Worm (Caenorhabditis elegans) whole organism, L2 larva: ENCODE data around the gene mom-2.
A peak's percentile ranks its signal among the peaks of the same experiment; 100 is the strongest.

Experiments
- C34F6.9 ChIP-seq: fragments of 150-350 bp; optimal IDR thresholded peaks from 2 replicates; lab custom pipeline; 2014; ENCODE audit warnings: missing biosample characterization, missing genetic modification characterization
- F13H6.1 ChIP-seq: sonication (generic microtip); optimal IDR thresholded peaks from 2 replicates; lab custom pipeline; 2016; ENCODE audit warnings: missing genetic modification characterization, missing compliant biosample characterization
- R02D3.7 ChIP-seq: fragments of 150-350 bp; optimal IDR thresholded peaks from 2 replicates; lab custom pipeline; 2014; ENCODE audit warnings: missing biosample characterization, missing genetic modification characterization
- Y55F3AM.14 ChIP-seq: fragments of 200-800 bp; sonication (Bioruptor generic); optimal IDR thresholded peaks from 2 replicates; lab custom pipeline; 2018; ENCODE audit warnings: mild to moderate bottlenecking, missing genetic modification characterization, missing compliant biosample characterization
- alr-1 ChIP-seq: fragments of 150-350 bp; optimal IDR thresholded peaks from 2 replicates; lab custom pipeline; 2014; ENCODE audit warnings: missing biosample characterization, missing genetic modification characterization
- aly-2 ChIP-seq: fragments of 150-350 bp; optimal IDR thresholded peaks from 2 replicates; lab custom pipeline; 2014; ENCODE audit warnings: missing biosample characterization, missing genetic modification characterization
- blmp-1 ChIP-seq: sonication (generic microtip); optimal IDR thresholded peaks from 2 replicates; lab custom pipeline; 2017; ENCODE audit warnings: missing genetic modification characterization, mild to moderate bottlenecking, missing compliant biosample characterization, antibody characterized with exemption, moderate library complexity; ENCODE audit not compliant: insufficient read depth
- crh-2 ChIP-seq: sonication (generic microtip); optimal IDR thresholded peaks from 2 replicates; lab custom pipeline; 2017; ENCODE audit warnings: missing biosample characterization, missing genetic modification characterization
- dmd-4 ChIP-seq: sonication (generic microtip); optimal IDR thresholded peaks from 2 replicates; lab custom pipeline; 2017; ENCODE audit warnings: missing biosample characterization, missing genetic modification characterization
- elt-1 ChIP-seq: fragments of 150-350 bp; optimal IDR thresholded peaks from 2 replicates; lab custom pipeline; 2014; ENCODE audit warnings: missing biosample characterization, missing genetic modification characterization
- elt-3 ChIP-seq: sonication (generic microtip); optimal IDR thresholded peaks from 2 replicates; lab custom pipeline; 2017; ENCODE audit warnings: missing biosample characterization, missing genetic modification characterization
- fos-1 ChIP-seq: fragments of 150-350 bp; optimal IDR thresholded peaks from 2 replicates; lab custom pipeline; 2014; ENCODE audit warnings: missing biosample characterization, missing genetic modification characterization
- lin-13 ChIP-seq: fragments of 150-350 bp; optimal IDR thresholded peaks from 2 replicates; lab custom pipeline; 2014; ENCODE audit warnings: missing biosample characterization, missing genetic modification reagents, missing genetic modification characterization
- lin-39 ChIP-seq: fragments of 150-350 bp; optimal IDR thresholded peaks from 2 replicates; lab custom pipeline; 2014; ENCODE audit warnings: missing biosample characterization, missing genetic modification reagents, missing genetic modification characterization
- lsy-2 ChIP-seq, 2 experiments: fragments of 150-350 bp in 1 of 2; sonication (generic microtip) in 1 of 2; optimal IDR thresholded peaks; 2 replicates each; lab custom pipeline; 2014 to 2017; ENCODE audit warnings: missing biosample characterization in 2 of 2, missing genetic modification characterization in 2 of 2
- mab-5 ChIP-seq: fragments of 150-350 bp; optimal IDR thresholded peaks from 2 replicates; lab custom pipeline; 2014; ENCODE audit warnings: missing biosample characterization, missing genetic modification characterization
- mbf-1 ChIP-seq: sonication (generic microtip); optimal IDR thresholded peaks from 2 replicates; lab custom pipeline; 2017; ENCODE audit warnings: missing biosample characterization, missing genetic modification characterization
- mdl-1 ChIP-seq, 2 experiments: fragments of 150-350 bp in 1 of 2; sonication (generic microtip) in 1 of 2; optimal IDR thresholded peaks; 2 replicates each; lab custom pipeline; 2017; ENCODE audit warnings: missing biosample characterization in 2 of 2, missing genetic modification characterization in 2 of 2
- nhr-10 ChIP-seq: sonication (generic microtip); optimal IDR thresholded peaks from 2 replicates; lab custom pipeline; 2017; ENCODE audit warnings: missing biosample characterization, missing genetic modification characterization
- nhr-12 ChIP-seq: fragments of 150-350 bp; optimal IDR thresholded peaks from 2 replicates; lab custom pipeline; 2014; ENCODE audit warnings: missing biosample characterization, missing genetic modification characterization
- nhr-21 ChIP-seq: fragments of 150-350 bp; optimal IDR thresholded peaks from 2 replicates; lab custom pipeline; 2014; ENCODE audit warnings: missing biosample characterization, missing genetic modification characterization
- nhr-23 ChIP-seq: fragments of 150-350 bp; optimal IDR thresholded peaks from 2 replicates; lab custom pipeline; 2014; ENCODE audit warnings: missing biosample characterization, missing genetic modification reagents, missing genetic modification characterization
- nhr-25 ChIP-seq: fragments of 150-350 bp; sonication (generic microtip); optimal IDR thresholded peaks from 3 replicates; lab custom pipeline; 2014; ENCODE audit warnings: missing biosample characterization, missing genetic modification characterization
- nhr-6 ChIP-seq: fragments of 150-350 bp; optimal IDR thresholded peaks from 2 replicates; lab custom pipeline; 2014; ENCODE audit warnings: missing biosample characterization, missing genetic modification characterization
- nhr-77 ChIP-seq: fragments of 150-350 bp; optimal IDR thresholded peaks from 2 replicates; lab custom pipeline; 2014; ENCODE audit warnings: missing biosample characterization, missing genetic modification characterization
- peb-1 ChIP-seq: fragments of 150-350 bp; optimal IDR thresholded peaks from 2 replicates; lab custom pipeline; 2014; ENCODE audit warnings: missing biosample characterization, missing genetic modification characterization
- sem-4 ChIP-seq: fragments of 150-350 bp; optimal IDR thresholded peaks from 2 replicates; lab custom pipeline; 2014; ENCODE audit warnings: missing biosample characterization, missing genetic modification reagents, missing genetic modification characterization
- skn-1 ChIP-seq: sonication (generic microtip); optimal IDR thresholded peaks from 2 replicates; lab custom pipeline; 2017; ENCODE audit warnings: missing biosample characterization, missing genetic modification characterization
- sma-9 ChIP-seq, 2 experiments: fragments of 150-350 bp in 1 of 2; sonication (generic microtip) in 1 of 2; optimal IDR thresholded peaks; 2 replicates each; lab custom pipeline; 2014 to 2016; ENCODE audit warnings: missing genetic modification characterization in 2 of 2, mild to moderate bottlenecking in 1 of 2, missing biosample characterization in 1 of 2, missing compliant biosample characterization in 1 of 2, missing genetic modification reagents in 1 of 2, moderate library complexity in 1 of 2
- unc-39 ChIP-seq: fragments of 150-350 bp; optimal IDR thresholded peaks from 2 replicates; lab custom pipeline; 2014; ENCODE audit warnings: missing biosample characterization, missing genetic modification characterization
- unc-55 ChIP-seq: fragments of 150-350 bp; sonication (generic microtip); optimal IDR thresholded peaks from 3 replicates; lab custom pipeline; 2014; ENCODE audit warnings: missing biosample characterization, missing genetic modification reagents, missing genetic modification characterization
- zag-1 ChIP-seq: fragments of 150-350 bp; optimal IDR thresholded peaks from 2 replicates; lab custom pipeline; 2014; ENCODE audit warnings: missing biosample characterization, missing genetic modification characterization
- ztf-11 ChIP-seq: sonication (generic microtip); optimal IDR thresholded peaks from 2 replicates; lab custom pipeline; 2017; ENCODE audit warnings: missing biosample characterization, missing genetic modification characterization

Gene mom-2

ce11 chrV:8384809-8385208 lies 29.0 kb downstream of the mom-2 start:
- TF ChIP-seq R02D3.7 (tag; lab: Kevin White, UChicago) = no peak
- no peak for TF ChIP-seq nhr-10 (tag; lab: Kevin White, UChicago)
- no peak for TF ChIP-seq elt-3 (tag; lab: Kevin White, UChicago)
- no peak for TF ChIP-seq F13H6.1 (tag; lab: Kevin White, UChicago)
- TF ChIP-seq, all 48 proteins: peak for 0

ce11 chrV:8385879-8386530 lies 30.2 kb downstream of the mom-2 start, which contains the start of gene hsp-17:
hsp-17 (minus strand) TSS chrV:8385929.
- no peak for TF ChIP-seq nhr-77
- peak; percentile 30 for TF ChIP-seq sma-9 (GFP tag; optimal IDR thresholded peaks at IDR 0.05; lab: Kevin White, UChicago)
- no peak for TF ChIP-seq sma-9 (tag; optimal IDR thresholded peaks at IDR 0.05; lab: Kevin White, UChicago)
- peak; percentile 65 for TF ChIP-seq fos-1 (tag; lab: Kevin White, UChicago)

DNA sequence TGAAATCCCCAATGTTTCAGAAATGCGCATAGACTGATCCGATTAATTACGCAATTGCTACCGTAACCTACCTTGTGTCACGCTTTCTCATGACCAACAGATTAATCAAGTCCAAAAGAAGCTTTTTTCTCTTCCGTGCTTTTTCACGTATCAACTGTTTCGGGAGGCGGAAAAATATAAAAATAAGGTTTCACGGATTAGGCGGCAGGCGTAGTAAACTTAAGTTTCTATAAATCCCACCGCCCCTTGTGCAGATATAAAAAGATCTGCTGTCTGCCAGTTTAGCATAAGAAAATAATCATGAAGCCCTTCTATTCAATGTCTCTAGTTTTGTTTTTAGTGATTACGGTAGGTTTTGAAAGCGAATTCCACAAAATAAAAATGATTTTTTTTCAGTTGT lies 31.3 kb downstream of the mom-2 start, which contains the start of gene gcy-7:
Gene gcy-7, plus strand, starts transcription at position 301 of the 400 bp plus-strand sequence.
- TF ChIP-seq C34F6.9 (tag; lab: Kevin White, UChicago) (no peak), unc-55 (no peak), skn-1 (no peak), nhr-12 (tag; lab: Kevin White, UChicago) (no peak), zag-1 (tag; lab: Kevin White, UChicago) (no peak), nhr-6 (tag; lab: Kevin White, UChicago) (no peak), aly-2 (tag; lab: Kevin White, UChicago) (no peak), lsy-2 (tag; optimal IDR thresholded peaks at IDR 0.05; lab: Kevin White, UChicago) (no peak), peb-1 (tag; lab: Kevin White, UChicago) (no peak), mdl-1 (tag; optimal IDR thresholded peaks at IDR 0.05; lab: Kevin White, UChicago) (no peak), ztf-11 (no peak), nhr-25 (tag; lab: Kevin White, UChicago) (no peak), nhr-23 (tag; lab: Kevin White, UChicago) (no peak), lin-13 (GFP tag; lab: Kevin White, UChicago) (no peak), sem-4 (tag; lab: Kevin White, UChicago) (no peak), F13H6.1 (tag; lab: Kevin White, UChicago) (no peak)

ce11 chrV:8389307-8389706 lies 33.5 kb downstream of the mom-2 start:
- TF ChIP-seq sma-9 (GFP tag; optimal IDR thresholded peaks at IDR 0.05; lab: Kevin White, UChicago) = no peak
- TF ChIP-seq sma-9 (tag; optimal IDR thresholded peaks at IDR 0.05; lab: Kevin White, UChicago) = no peak
- TF ChIP-seq dmd-4 (tag; lab: Kevin White, UChicago) = no peak
- TF ChIP-seq peb-1 (tag; lab: Kevin White, UChicago) = no peak

DNA sequence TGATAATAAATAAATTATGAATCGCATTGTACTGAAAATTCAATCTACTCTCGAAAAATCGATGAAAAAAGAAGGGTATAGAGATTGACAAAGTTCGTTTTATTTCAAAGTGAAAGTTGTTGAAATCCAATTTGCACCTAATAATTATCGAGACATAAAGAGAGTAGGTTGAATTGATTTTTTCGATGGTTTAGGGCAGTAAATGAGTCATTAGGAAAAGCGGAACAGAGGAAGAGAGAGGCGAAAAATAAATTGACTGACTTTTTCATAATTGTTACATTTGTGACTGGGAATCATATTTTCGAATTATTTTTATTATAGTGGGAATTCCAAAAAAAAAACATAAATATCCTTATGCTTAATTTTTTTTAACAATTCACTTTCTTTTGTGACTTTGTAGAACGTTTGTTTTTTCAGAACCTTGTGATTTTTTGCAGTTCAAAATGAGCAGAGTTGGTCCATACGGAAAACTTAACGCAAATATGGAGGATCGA lies 38.6 kb downstream of the mom-2 start, which contains the start of the genes pho-6 and F52E1.3:
Gene pho-6, minus strand, starts transcription at position 101 of the 494 bp plus-strand sequence.
Gene F52E1.3, plus strand, starts transcription at position 444 of the 494 bp plus-strand sequence.
- TF ChIP-seq peb-1 (tag; lab: Kevin White, UChicago) (no peak), aly-2 (tag; lab: Kevin White, UChicago) (no peak), mab-5 (tag; lab: Kevin White, UChicago) (no peak), dmd-4 (tag; lab: Kevin White, UChicago) (no peak), unc-39 (tag; lab: Kevin White, UChicago) (no peak), crh-2 (tag; lab: Kevin White, UChicago) (no peak), skn-1 (no peak), nhr-21 (no peak), nhr-10 (tag; lab: Kevin White, UChicago) (no peak), lin-39 (tag; lab: Kevin White, UChicago) (no peak), R02D3.7 (tag; lab: Kevin White, UChicago) (no peak), mbf-1 (tag; lab: Kevin White, UChicago) (no peak), elt-1 (no peak), fos-1 (tag; lab: Kevin White, UChicago) (no peak), Y55F3AM.14 (GFP tag; lab: Kevin White, UChicago) (no peak), blmp-1 (no peak), alr-1 (tag; lab: Kevin White, UChicago) (no peak)
